Fruit fly (Drosophila melanogaster) whole organism, embryonic: ENCODE measurements around the gene CG16957.

Experiments used
- Antp ChIP-seq: fragments of 200-800 bp; sonication (Bioruptor generic); optimal IDR thresholded peaks from 3 replicates; lab custom pipeline; 2016; ENCODE audit warnings: missing biosample characterization, missing genetic modification characterization
- Blimp-1 ChIP-seq: fragments of 200-800 bp; sonication (Bioruptor generic); optimal IDR thresholded peaks from 3 replicates; lab custom pipeline; 2018; ENCODE audit warnings: missing biosample characterization, missing genetic modification characterization, mild to moderate bottlenecking, moderate library complexity, missing genetic modification reagents
- CG10147 ChIP-seq: fragments of 200-800 bp; sonication (Bioruptor generic); optimal IDR thresholded peaks from 2 replicates; lab custom pipeline; 2019; ENCODE audit warnings: missing biosample characterization, mild to moderate bottlenecking, missing genetic modification characterization, moderate library complexity
- CG10366 ChIP-seq: fragments of 200-800 bp; sonication (Bioruptor generic); IDR thresholded peaks from 2 replicates; pipeline ENCODE4 v1.3.6; 2022; ENCODE audit warnings: missing biosample characterization, missing genetic modification characterization
- CG10543 ChIP-seq: fragments of 200-800 bp; sonication (Bioruptor generic); optimal IDR thresholded peaks from 3 replicates; lab custom pipeline; 2017; ENCODE audit warnings: missing biosample characterization, mild to moderate bottlenecking, missing genetic modification characterization, moderate library complexity
- CG11398 ChIP-seq: fragments of 200-800 bp; sonication (Bioruptor generic); optimal IDR thresholded peaks from 2 replicates; lab custom pipeline; 2016; ENCODE audit warnings: missing biosample characterization, missing genetic modification characterization
- CG11560 ChIP-seq: fragments of 200-800 bp; sonication (Bioruptor generic); IDR thresholded peaks from 3 replicates; pipeline ENCODE4 v1.3.6; 2022; ENCODE audit warnings: missing biosample characterization, missing genetic modification characterization
- CG12219 ChIP-seq: fragments of 200-800 bp; sonication (Bioruptor generic); optimal IDR thresholded peaks from 3 replicates; lab custom pipeline; 2018; ENCODE audit warnings: missing biosample characterization, mild to moderate bottlenecking, missing genetic modification characterization
- CG1233 ChIP-seq: fragments of 200-800 bp; sonication (Bioruptor generic); optimal IDR thresholded peaks from 4 replicates; lab custom pipeline; 2018; ENCODE audit warnings: missing biosample characterization, mild to moderate bottlenecking, missing genetic modification characterization
- CG14441 ChIP-seq: fragments of 200-800 bp; sonication (Bioruptor generic); IDR thresholded peaks from 2 replicates; pipeline ENCODE4 v1.3.6; 2022; ENCODE audit warnings: missing biosample characterization, missing genetic modification characterization
- CG17359 ChIP-seq: fragments of 200-800 bp; sonication (Bioruptor generic); optimal IDR thresholded peaks from 3 replicates; lab custom pipeline; 2018; ENCODE audit warnings: missing biosample characterization, mild to moderate bottlenecking, missing genetic modification characterization, moderate library complexity
- CG2202 ChIP-seq: fragments of 200-800 bp; sonication (Bioruptor generic); optimal IDR thresholded peaks from 2 replicates; lab custom pipeline; 2018; ENCODE audit warnings: missing biosample characterization, mild to moderate bottlenecking, missing genetic modification characterization
- CG2889 ChIP-seq: fragments of 200-800 bp; sonication (Bioruptor generic); IDR thresholded peaks from 3 replicates; pipeline ENCODE4 v1.3.6; 2022; ENCODE audit warnings: missing biosample characterization, missing genetic modification characterization
- CG32767 ChIP-seq: fragments of 200-800 bp; sonication (Bioruptor generic); IDR thresholded peaks from 2 replicates; pipeline ENCODE4 v1.3.6; 2022; ENCODE audit warnings: missing biosample characterization, missing genetic modification characterization
- CG3281 ChIP-seq: fragments of 200-800 bp; sonication (Bioruptor generic); optimal IDR thresholded peaks from 3 replicates; lab custom pipeline; 2017; ENCODE audit warnings: missing biosample characterization, mild to moderate bottlenecking, missing genetic modification characterization
- CG3838 ChIP-seq: fragments of 200-800 bp; sonication (Bioruptor generic); optimal IDR thresholded peaks from 3 replicates; lab custom pipeline; 2016; ENCODE audit warnings: missing biosample characterization, missing genetic modification characterization
- CG4820 ChIP-seq: fragments of 200-800 bp; sonication (Bioruptor generic); optimal IDR thresholded peaks from 3 replicates; lab custom pipeline; 2016; ENCODE audit warnings: missing biosample characterization, missing genetic modification characterization
- CG6765 ChIP-seq: fragments of 200-800 bp; sonication (Bioruptor generic); optimal IDR thresholded peaks from 3 replicates; lab custom pipeline; 2017; ENCODE audit warnings: missing biosample characterization, mild to moderate bottlenecking, missing genetic modification characterization
- CG7745 ChIP-seq: fragments of 200-800 bp; sonication (Bioruptor generic); optimal IDR thresholded peaks from 2 replicates; lab custom pipeline; 2018; ENCODE audit warnings: missing biosample characterization, mild to moderate bottlenecking, missing genetic modification characterization, moderate library complexity
- CG7987 ChIP-seq: fragments of 200-800 bp; sonication (Bioruptor generic); optimal IDR thresholded peaks from 2 replicates; lab custom pipeline; 2018; ENCODE audit warnings: missing biosample characterization, mild to moderate bottlenecking, missing genetic modification characterization, moderate library complexity
- CG8281 ChIP-seq: fragments of 200-800 bp; sonication (Bioruptor generic); optimal IDR thresholded peaks from 2 replicates; lab custom pipeline; 2018; ENCODE audit warnings: missing biosample characterization, mild to moderate bottlenecking, missing genetic modification characterization, moderate library complexity
- CG9215 ChIP-seq: fragments of 200-800 bp; sonication (Bioruptor generic); IDR thresholded peaks from 2 replicates; pipeline ENCODE4 v1.3.6; 2022; ENCODE audit warnings: missing biosample characterization, missing genetic modification characterization
- CG9437 ChIP-seq: fragments of 200-800 bp; sonication (Bioruptor generic); optimal IDR thresholded peaks from 2 replicates; lab custom pipeline; 2018; ENCODE audit warnings: missing biosample characterization, mild to moderate bottlenecking, missing genetic modification characterization
- CG9609 ChIP-seq: fragments of 200-800 bp; sonication (Bioruptor generic); optimal IDR thresholded peaks from 3 replicates; lab custom pipeline; 2016; ENCODE audit warnings: missing biosample characterization, missing genetic modification characterization
- Camta ChIP-seq: fragments of 200-800 bp; sonication (Bioruptor generic); optimal IDR thresholded peaks from 2 replicates; lab custom pipeline; 2016; ENCODE audit warnings: missing biosample characterization, missing genetic modification characterization
- Hand ChIP-seq: fragments of 200-800 bp; sonication (Bioruptor generic); optimal IDR thresholded peaks from 2 replicates; lab custom pipeline; 2017; ENCODE audit warnings: mild to moderate bottlenecking, missing biosample characterization, missing genetic modification reagents, missing genetic modification characterization
- HmgD ChIP-seq: fragments of 200-800 bp; sonication (Bioruptor generic); optimal IDR thresholded peaks from 3 replicates; lab custom pipeline; 2016; ENCODE audit warnings: missing biosample characterization, missing genetic modification characterization
- Hmx ChIP-seq: fragments of 200-800 bp; sonication (Bioruptor generic); optimal IDR thresholded peaks from 2 replicates; lab custom pipeline; 2016; ENCODE audit warnings: missing biosample characterization, missing genetic modification characterization
- Kr ChIP-seq: fragments of 200-800 bp; sonication (Bioruptor generic); optimal IDR thresholded peaks from 2 replicates; lab custom pipeline; 2017; ENCODE audit warnings: missing biosample characterization, mild to moderate bottlenecking, missing genetic modification characterization
- Max ChIP-seq: fragments of 200-800 bp; sonication (Bioruptor generic); optimal IDR thresholded peaks from 2 replicates; lab custom pipeline; 2016; ENCODE audit warnings: missing biosample characterization, mild to moderate bottlenecking, missing genetic modification characterization
- NfI ChIP-seq: fragments of 200-800 bp; sonication (Bioruptor generic); optimal IDR thresholded peaks from 3 replicates; lab custom pipeline; 2018; ENCODE audit warnings: missing biosample characterization, mild to moderate bottlenecking, missing genetic modification characterization, moderate library complexity
- Opbp ChIP-seq: fragments of 200-800 bp; sonication (Bioruptor generic); IDR thresholded peaks from 3 replicates; pipeline ENCODE4 v1.3.6; 2022; ENCODE audit warnings: missing biosample characterization, missing genetic modification characterization; ENCODE audit not compliant: partially characterized antibody
- Pdp1 ChIP-seq, 2 experiments: fragments of 200-800 bp; sonication (Bioruptor generic); optimal IDR thresholded peaks; 3 replicates each; lab custom pipeline; 2016; ENCODE audit warnings: missing biosample characterization in 2 of 2, missing genetic modification characterization in 2 of 2, mild to moderate bottlenecking in 1 of 2, moderate library complexity in 1 of 2
- bab2 ChIP-seq: fragments of 200-800 bp; sonication (Bioruptor generic); optimal IDR thresholded peaks from 2 replicates; lab custom pipeline; 2016; ENCODE audit warnings: missing biosample characterization, missing genetic modification characterization
- br ChIP-seq: fragments of >200 bp; optimal IDR thresholded peaks from 2 replicates; lab custom pipeline; 2017
- crc ChIP-seq: fragments of 200-800 bp; sonication (Bioruptor generic); optimal IDR thresholded peaks from 2 replicates; lab custom pipeline; 2016; ENCODE audit warnings: missing biosample characterization, missing genetic modification characterization
- crp ChIP-seq, 2 experiments: fragments of 200-800 bp; sonication (Bioruptor generic); optimal IDR thresholded peaks; 2 replicates in 1 of 2; 3 replicates in 1 of 2; lab custom pipeline; 2017; ENCODE audit warnings: missing biosample characterization in 2 of 2, missing genetic modification characterization in 2 of 2, mild to moderate bottlenecking in 1 of 2, moderate library complexity in 1 of 2
- en ChIP-seq: fragments of 200-800 bp; sonication (Bioruptor generic); optimal IDR thresholded peaks from 2 replicates; lab custom pipeline; 2016; ENCODE audit warnings: missing biosample characterization, missing genetic modification characterization
- esg ChIP-seq: fragments of 200-800 bp; sonication (Bioruptor generic); conservative IDR thresholded peaks from 2 replicates; pipeline ENCODE4 v1.3.6; 2022; ENCODE audit warnings: missing biosample characterization, missing genetic modification characterization
- eyg ChIP-seq: fragments of 200-800 bp; sonication (Bioruptor generic); optimal IDR thresholded peaks from 3 replicates; lab custom pipeline; 2016; ENCODE audit warnings: missing biosample characterization, missing genetic modification characterization
- fd64A ChIP-seq: fragments of 200-800 bp; sonication (Bioruptor generic); optimal IDR thresholded peaks from 3 replicates; lab custom pipeline; 2018; ENCODE audit warnings: missing biosample characterization, mild to moderate bottlenecking, missing genetic modification characterization
- gt ChIP-seq: fragments of 200-800 bp; sonication (Bioruptor generic); IDR thresholded peaks from 2 replicates; pipeline ENCODE4 v1.3.6; 2022; ENCODE audit warnings: missing biosample characterization, missing genetic modification characterization
- inv ChIP-seq: fragments of 200-800 bp; sonication (Bioruptor generic); IDR thresholded peaks from 2 replicates; pipeline ENCODE4 v1.3.6; 2022; ENCODE audit warnings: missing biosample characterization, missing genetic modification characterization; ENCODE audit not compliant: partially characterized antibody
- jing ChIP-seq: fragments of 200-800 bp; sonication (Bioruptor generic); optimal IDR thresholded peaks from 2 replicates; lab custom pipeline; 2018; ENCODE audit warnings: missing biosample characterization, mild to moderate bottlenecking, missing genetic modification characterization
- lab ChIP-seq: fragments of 200-800 bp; sonication (Bioruptor generic); optimal IDR thresholded peaks from 3 replicates; lab custom pipeline; 2017; ENCODE audit warnings: missing biosample characterization, missing genetic modification characterization, mild to moderate bottlenecking, moderate library complexity, missing genetic modification reagents
- pb ChIP-seq: fragments of 200-800 bp; sonication (Bioruptor generic); optimal IDR thresholded peaks from 3 replicates; lab custom pipeline; 2016; ENCODE audit warnings: missing biosample characterization, missing genetic modification characterization
- scrt ChIP-seq: fragments of 200-800 bp; sonication (Bioruptor generic); optimal IDR thresholded peaks from 2 replicates; lab custom pipeline; 2018; ENCODE audit warnings: missing biosample characterization, mild to moderate bottlenecking, missing genetic modification characterization, moderate library complexity
- sim ChIP-seq: fragments of 200-800 bp; sonication (Bioruptor generic); IDR thresholded peaks from 2 replicates; pipeline ENCODE4 v1.3.6; 2022; ENCODE audit warnings: missing biosample characterization, missing genetic modification characterization
- sr ChIP-seq: fragments of 200-800 bp; sonication (Bioruptor generic); IDR thresholded peaks from 3 replicates; pipeline ENCODE4 v1.3.6; 2022; ENCODE audit warnings: missing biosample characterization, missing genetic modification characterization
- toy ChIP-seq: fragments of 200-800 bp; sonication (Bioruptor generic); IDR thresholded peaks from 2 replicates; pipeline ENCODE4 v1.3.6; 2022; ENCODE audit warnings: missing biosample characterization, missing genetic modification characterization
- usp ChIP-seq: fragments of >200 bp; optimal IDR thresholded peaks from 2 replicates; lab custom pipeline; 2017; ENCODE audit warnings: missing biosample characterization, missing genetic modification characterization
- zen2 ChIP-seq: fragments of 200-800 bp; sonication (Bioruptor generic); IDR thresholded peaks from 3 replicates; pipeline ENCODE4 v1.3.6; 2022; ENCODE audit warnings: missing biosample characterization, missing genetic modification characterization; ENCODE audit not compliant: partially characterized antibody

Gene CG16957

dm6 chr2L:13367378-13367777, 28.6 kb downstream of the CG16957 start, which contains the start of gene Tap42 (continued):
- TF ChIP-seq usp (no peak), CG8281 (tag; lab: Kevin White, UChicago) (no peak), CG10147 (peak; percentile 0), fd64A (GFP tag; lab: Kevin White, UChicago) (no peak), pb (no peak), Max (GFP tag; lab: Kevin White, UChicago) (no peak), CG7987 (peak; percentile 5), sr (GFP tag; lab: Robert Waterston, UW) (no peak), jing (GFP tag; lab: Kevin White, UChicago) (no peak), CG32767 (GFP tag; lab: Robert Waterston, UW) (no peak), CG2202 (tag; lab: Kevin White, UChicago) (no peak), HmgD (GFP tag; lab: Kevin White, UChicago) (no peak), gt (GFP tag; lab: Robert Waterston, UW) (no peak), Opbp (GFP tag; lab: Robert Waterston, UW) (no peak), scrt (peak; percentile 25), CG4820 (GFP tag; lab: Kevin White, UChicago) (no peak), inv (no peak), NfI (GFP tag; lab: Kevin White, UChicago) (no peak), CG9437 (GFP tag; lab: Kevin White, UChicago) (no peak), CG7745 (tag; lab: Kevin White, UChicago) (no peak), CG10366 (GFP tag; lab: Robert Waterston, UW) (peak; percentile 23; the same call in 1 of the 2 replicates), toy (GFP tag; lab: Robert Waterston, UW) (no peak), CG2889 (no peak), lab (GFP tag; lab: Kevin White, UChicago) (no peak), crc (GFP tag; lab: Kevin White, UChicago) (no peak), Kr (GFP tag; lab: Kevin White, UChicago) (no peak), Blimp-1 (GFP tag; lab: Kevin White, UChicago) (no peak), CG3281 (GFP tag; lab: Kevin White, UChicago) (peak; percentile 46), CG3838 (GFP tag; lab: Kevin White, UChicago) (no peak), Camta (GFP tag; lab: Kevin White, UChicago) (no peak), zen2 (GFP tag; lab: Robert Waterston, UW) (no peak), Antp (GFP tag; lab: Kevin White, UChicago) (no peak), CG11560 (tag; lab: Robert Waterston, UW) (no peak), CG11398 (no peak), Hmx (GFP tag; lab: Kevin White, UChicago) (no peak), crp (GFP tag; optimal IDR thresholded peaks at IDR 0.05; lab: Kevin White, UChicago) (peak; percentile 27 to 90), en (GFP tag; lab: Kevin White, UChicago) (no peak), CG9609 (GFP tag; lab: Kevin White, UChicago) (no peak), CG10543 (GFP tag; lab: Kevin White, UChicago) (peak; percentile 33), CG1233 (GFP tag; lab: Kevin White, UChicago) (no peak), CG12219 (no peak), esg (GFP tag; lab: Robert Waterston, UW) (no peak), CG9215 (no peak), Hand (GFP tag; lab: Kevin White, UChicago) (no peak), Pdp1 (GFP tag; optimal IDR thresholded peaks at IDR 0.05; lab: Kevin White, UChicago) (no peak), bab2 (GFP tag; lab: Kevin White, UChicago) (no peak), sim (GFP tag; lab: Robert Waterston, UW) (no peak), br (lab: Kevin White, UChicago) (no peak), CG6765 (no peak), CG17359 (tag; lab: Kevin White, UChicago) (no peak), CG14441 (GFP tag; lab: Robert Waterston, UW) (no peak), eyg (GFP tag; lab: Kevin White, UChicago) (no peak)
